Fruit fly (Drosophila melanogaster) whole organism, embryonic: ENCODE data around the gene mRpS18C.
A peak's percentile ranks its signal among the peaks of the same experiment; 100 is the strongest.

Experiments
- Atf-2 ChIP-seq: fragments of 200-800 bp; sonication (Bioruptor generic); optimal IDR thresholded peaks from 2 replicates; lab custom pipeline; 2016; ENCODE audit warnings: missing biosample characterization, missing genetic modification characterization
- B-H2 ChIP-seq: fragments of 200-800 bp; sonication (Bioruptor generic); optimal IDR thresholded peaks from 2 replicates; lab custom pipeline; 2018; ENCODE audit warnings: missing biosample characterization, mild to moderate bottlenecking, missing genetic modification characterization
- CG11093 ChIP-seq: fragments of 200-800 bp; sonication (Bioruptor generic); IDR thresholded peaks from 3 replicates; pipeline ENCODE4 v1.3.6; 2022; ENCODE audit warnings: missing biosample characterization, missing genetic modification characterization
- CG1233 ChIP-seq: fragments of 200-800 bp; sonication (Bioruptor generic); optimal IDR thresholded peaks from 4 replicates; lab custom pipeline; 2018; ENCODE audit warnings: missing biosample characterization, mild to moderate bottlenecking, missing genetic modification characterization
- CG12391 ChIP-seq: fragments of 200-800 bp; sonication (Bioruptor generic); optimal IDR thresholded peaks from 3 replicates; lab custom pipeline; 2018; ENCODE audit warnings: missing biosample characterization, mild to moderate bottlenecking, missing genetic modification characterization, moderate library complexity
- CG13296 ChIP-seq: fragments of 200-800 bp; sonication (Bioruptor generic); optimal IDR thresholded peaks from 3 replicates; lab custom pipeline; 2018; ENCODE audit warnings: missing biosample characterization, mild to moderate bottlenecking, missing genetic modification characterization
- CG1529 ChIP-seq: fragments of 200-800 bp; sonication (Bioruptor generic); optimal IDR thresholded peaks from 3 replicates; lab custom pipeline; 2018; ENCODE audit warnings: missing biosample characterization, missing genetic modification characterization
- CG1602 ChIP-seq: fragments of 200-800 bp; sonication (Bioruptor generic); optimal IDR thresholded peaks from 3 replicates; lab custom pipeline; 2016; ENCODE audit warnings: missing biosample characterization, missing genetic modification characterization
- CG1603 ChIP-seq: fragments of 200-800 bp; sonication (Bioruptor generic); optimal IDR thresholded peaks from 2 replicates; lab custom pipeline; 2019; ENCODE audit warnings: missing biosample characterization, mild to moderate bottlenecking, missing genetic modification characterization, moderate library complexity
- CG17912 ChIP-seq: fragments of 200-800 bp; sonication (Bioruptor generic); optimal IDR thresholded peaks from 2 replicates; lab custom pipeline; 2018; ENCODE audit warnings: missing biosample characterization, mild to moderate bottlenecking, missing genetic modification characterization
- CG18262 ChIP-seq: fragments of 200-800 bp; optimal IDR thresholded peaks from 3 replicates; lab custom pipeline; 2019; ENCODE audit warnings: missing biosample characterization, mild to moderate bottlenecking, missing genetic modification characterization, moderate library complexity
- CG30403 ChIP-seq: fragments of 200-800 bp; sonication (Bioruptor generic); optimal IDR thresholded peaks from 3 replicates; lab custom pipeline; 2016; ENCODE audit warnings: missing biosample characterization, missing genetic modification characterization
- CG32532 ChIP-seq: fragments of 200-800 bp; sonication (Bioruptor generic); IDR thresholded peaks from 2 replicates; pipeline ENCODE4 v1.3.6; 2022; ENCODE audit warnings: missing biosample characterization, missing genetic modification characterization
- CG32772 ChIP-seq: fragments of 200-800 bp; sonication (Bioruptor generic); IDR thresholded peaks from 2 replicates; pipeline ENCODE4 v1.3.6; 2022; ENCODE audit warnings: missing biosample characterization, missing genetic modification characterization
- CG34224 ChIP-seq: fragments of 200-800 bp; sonication (Bioruptor generic); IDR thresholded peaks from 3 replicates; pipeline ENCODE4 v1.3.6; 2022; ENCODE audit warnings: missing biosample characterization, missing genetic modification characterization; ENCODE audit not compliant: partially characterized antibody
- CG34422 ChIP-seq: fragments of 200-800 bp; sonication (Bioruptor generic); IDR thresholded peaks from 3 replicates; pipeline ENCODE4 v1.3.6; 2022; ENCODE audit warnings: missing biosample characterization, missing genetic modification characterization
- CG5180 ChIP-seq: fragments of 200-800 bp; sonication (Bioruptor generic); optimal IDR thresholded peaks from 3 replicates; lab custom pipeline; 2017; ENCODE audit warnings: missing biosample characterization, missing genetic modification characterization, mild to moderate bottlenecking, moderate library complexity, missing genetic modification reagents
- CG6272 ChIP-seq: fragments of 200-800 bp; sonication (Bioruptor generic); IDR thresholded peaks from 2 replicates; pipeline ENCODE4 v1.3.6; 2022; ENCODE audit warnings: missing biosample characterization, missing genetic modification characterization
- CG6791 ChIP-seq: fragments of 200-800 bp; sonication (Bioruptor generic); IDR thresholded peaks from 3 replicates; pipeline ENCODE4 v1.3.6; 2022; ENCODE audit warnings: missing biosample characterization, missing genetic modification characterization; ENCODE audit not compliant: partially characterized antibody
- CG7556 ChIP-seq: fragments of 200-800 bp; sonication (Bioruptor generic); optimal IDR thresholded peaks from 2 replicates; lab custom pipeline; 2017; ENCODE audit warnings: missing biosample characterization, mild to moderate bottlenecking, missing genetic modification characterization
- CG7928 ChIP-seq: fragments of 200-800 bp; sonication (Bioruptor generic); optimal IDR thresholded peaks from 2 replicates; lab custom pipeline; 2017; ENCODE audit warnings: missing biosample characterization, mild to moderate bottlenecking, missing genetic modification characterization
- CG9215 ChIP-seq: fragments of 200-800 bp; sonication (Bioruptor generic); IDR thresholded peaks from 2 replicates; pipeline ENCODE4 v1.3.6; 2022; ENCODE audit warnings: missing biosample characterization, missing genetic modification characterization
- CkIIα-i1 ChIP-seq: fragments of 200-800 bp; sonication (Bioruptor generic); IDR thresholded peaks from 2 replicates; pipeline ENCODE4 v1.3.6; 2022; ENCODE audit warnings: missing biosample characterization, missing genetic modification characterization
- D ChIP-seq, 2 experiments: fragments of 200-800 bp in 1 of 2; fragments of >200 bp in 1 of 2; sonication (Bioruptor generic) in 1 of 2; optimal IDR thresholded peaks; 2 replicates in 1 of 2; 3 replicates in 1 of 2; lab custom pipeline; 2017; ENCODE audit warnings: mild to moderate bottlenecking in 1 of 2, missing biosample characterization in 1 of 2, missing genetic modification characterization in 1 of 2, missing genetic modification reagents in 1 of 2
- D19B ChIP-seq: fragments of 200-800 bp; sonication (Bioruptor generic); optimal IDR thresholded peaks from 2 replicates; lab custom pipeline; 2017; ENCODE audit warnings: missing biosample characterization, mild to moderate bottlenecking, missing genetic modification characterization
- Fer2 ChIP-seq: fragments of 200-800 bp; sonication (Bioruptor generic); optimal IDR thresholded peaks from 2 replicates; lab custom pipeline; 2018; ENCODE audit warnings: missing biosample characterization, mild to moderate bottlenecking, missing genetic modification characterization, moderate library complexity
- Fer3 ChIP-seq: fragments of 200-800 bp; sonication (Bioruptor generic); optimal IDR thresholded peaks from 2 replicates; lab custom pipeline; 2018; ENCODE audit warnings: missing biosample characterization, mild to moderate bottlenecking, missing genetic modification characterization, moderate library complexity
- HLH4C ChIP-seq: fragments of 200-800 bp; sonication (Bioruptor generic); IDR thresholded peaks from 3 replicates; pipeline ENCODE4 v1.3.6; 2022; ENCODE audit warnings: missing biosample characterization, missing genetic modification characterization; ENCODE audit not compliant: partially characterized antibody
- HLH54F ChIP-seq: fragments of 200-800 bp; sonication (Bioruptor generic); optimal IDR thresholded peaks from 3 replicates; lab custom pipeline; 2016; ENCODE audit warnings: missing biosample characterization, missing genetic modification characterization
- Kr ChIP-seq: fragments of 200-800 bp; sonication (Bioruptor generic); optimal IDR thresholded peaks from 2 replicates; lab custom pipeline; 2017; ENCODE audit warnings: missing biosample characterization, mild to moderate bottlenecking, missing genetic modification characterization
- MBD-R2 ChIP-seq: fragments of 200-800 bp; sonication (Bioruptor generic); IDR thresholded peaks from 2 replicates; pipeline ENCODE4 v1.3.6; 2022; ENCODE audit warnings: missing biosample characterization, missing genetic modification characterization
- Oaz ChIP-seq: fragments of 200-800 bp; sonication (Bioruptor generic); IDR thresholded peaks from 2 replicates; pipeline ENCODE4 v1.3.6; 2022; ENCODE audit warnings: missing biosample characterization, missing genetic modification characterization
- Side ChIP-seq: fragments of 200-800 bp; sonication (Bioruptor generic); optimal IDR thresholded peaks from 2 replicates; lab custom pipeline; 2016; ENCODE audit warnings: missing biosample characterization, missing genetic modification characterization
- Ssrp ChIP-seq: fragments of 200-800 bp; sonication (Bioruptor generic); optimal IDR thresholded peaks from 2 replicates; lab custom pipeline; 2018; ENCODE audit warnings: missing biosample characterization, mild to moderate bottlenecking, missing genetic modification characterization, moderate library complexity
- Usf ChIP-seq: fragments of 200-800 bp; sonication (Bioruptor generic); optimal IDR thresholded peaks from 2 replicates; lab custom pipeline; 2017; ENCODE audit warnings: missing genotype, missing biosample characterization, missing genetic modification characterization
- amos ChIP-seq: fragments of 200-800 bp; sonication (Bioruptor generic); IDR thresholded peaks from 2 replicates; pipeline ENCODE4 v1.3.6; 2022; ENCODE audit warnings: missing biosample characterization, missing genetic modification characterization; ENCODE audit not compliant: partially characterized antibody
- bbx ChIP-seq: fragments of 200-800 bp; sonication (Bioruptor generic); IDR thresholded peaks from 2 replicates; pipeline ENCODE4 v1.3.6; 2022; ENCODE audit warnings: missing biosample characterization, missing genetic modification characterization; ENCODE audit not compliant: partially characterized antibody
- bowl ChIP-seq: fragments of 200-800 bp; sonication (Bioruptor generic); IDR thresholded peaks from 2 replicates; pipeline ENCODE4 v1.3.6; 2022; ENCODE audit warnings: missing biosample characterization, missing genetic modification characterization
- btn ChIP-seq: fragments of 200-800 bp; sonication (Bioruptor generic); optimal IDR thresholded peaks from 2 replicates; lab custom pipeline; 2016; ENCODE audit warnings: missing biosample characterization, missing genetic modification characterization
- esg ChIP-seq: fragments of 200-800 bp; sonication (Bioruptor generic); conservative IDR thresholded peaks from 2 replicates; pipeline ENCODE4 v1.3.6; 2022; ENCODE audit warnings: missing biosample characterization, missing genetic modification characterization
- eve ChIP-seq, 2 experiments: fragments of >200 bp; optimal IDR thresholded peaks; 2 replicates each; lab custom pipeline; 2017; ENCODE audit warnings: missing biosample characterization in 2 of 2, missing genetic modification characterization in 2 of 2
- gcm ChIP-seq: fragments of 200-800 bp; sonication (Bioruptor generic); optimal IDR thresholded peaks from 2 replicates; lab custom pipeline; 2019; ENCODE audit warnings: missing biosample characterization, mild to moderate bottlenecking, missing genetic modification characterization, moderate library complexity
- her ChIP-seq: fragments of 200-800 bp; sonication (Bioruptor generic); optimal IDR thresholded peaks from 2 replicates; lab custom pipeline; 2016; ENCODE audit warnings: missing biosample characterization, missing genetic modification characterization
- ind ChIP-seq: fragments of 200-800 bp; sonication (Bioruptor generic); optimal IDR thresholded peaks from 3 replicates; lab custom pipeline; 2016; ENCODE audit warnings: missing biosample characterization, missing genetic modification characterization
- inv ChIP-seq: fragments of 200-800 bp; sonication (Bioruptor generic); IDR thresholded peaks from 2 replicates; pipeline ENCODE4 v1.3.6; 2022; ENCODE audit warnings: missing biosample characterization, missing genetic modification characterization; ENCODE audit not compliant: partially characterized antibody
- pan ChIP-seq, 4 experiments: fragments of >200 bp in 3 of 4; fragments of 200-800 bp in 1 of 4; sonication (Bioruptor generic) in 1 of 4; optimal IDR thresholded peaks in 3 of 4; IDR thresholded peaks in 1 of 4; 2 replicates each; pipeline versions ENCODE4 v1.3.6 to Lab custom; 2017 to 2022; ENCODE audit warnings: missing biosample characterization in 2 of 4, missing genetic modification characterization in 2 of 4, mixed read lengths in 1 of 4
- pros ChIP-seq: fragments of 200-800 bp; sonication (Bioruptor generic); optimal IDR thresholded peaks from 3 replicates; lab custom pipeline; 2019; ENCODE audit warnings: missing biosample characterization, mild to moderate bottlenecking, missing genetic modification characterization, moderate library complexity
- seq ChIP-seq: fragments of 200-800 bp; sonication (Bioruptor generic); IDR thresholded peaks from 2 replicates; pipeline ENCODE4 v1.3.6; 2022; ENCODE audit warnings: missing biosample characterization, missing genetic modification characterization
- stwl ChIP-seq: fragments of 200-800 bp; sonication (Bioruptor generic); optimal IDR thresholded peaks from 3 replicates; lab custom pipeline; 2018; ENCODE audit warnings: missing biosample characterization, mild to moderate bottlenecking, missing genetic modification characterization, moderate library complexity

Gene mRpS18C

DNA sequence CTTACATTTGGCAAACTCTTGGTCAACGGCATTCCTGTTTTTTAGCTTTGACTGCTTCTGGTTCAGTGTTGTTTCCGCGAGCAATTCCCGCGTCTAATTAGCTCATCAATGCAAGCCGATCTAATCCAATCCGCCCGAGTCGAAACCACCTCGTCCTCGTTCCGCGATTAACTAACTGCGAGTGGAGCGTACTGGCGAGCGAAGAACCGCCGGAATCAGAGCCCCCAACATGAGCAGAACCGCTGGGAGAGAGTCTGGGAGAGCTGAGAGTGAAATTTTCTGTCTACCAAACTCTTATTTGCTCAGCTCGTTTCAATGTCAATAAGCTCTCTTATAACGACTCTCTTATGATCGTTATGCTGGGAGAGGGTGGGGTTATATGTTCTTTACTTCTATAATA is 26.4 kb downstream of the mRpS18C start (continued):
- TF ChIP-seq pan (optimal IDR thresholded peaks at IDR 0.05; lab: Kevin White, UChicago) (no peak), pan (GFP tag; optimal IDR thresholded peaks at IDR 0.05 in 1 of 2, IDR thresholded peaks at IDR 0.05 in 1 of 2) (peak in 1 of 2 experiments; percentile 86), D (optimal IDR thresholded peaks at IDR 0.05; lab: Kevin White, UChicago) (no peak), D (GFP tag; optimal IDR thresholded peaks at IDR 0.05; lab: Kevin White, UChicago) (peak; percentile 75), B-H2 (GFP tag; lab: Kevin White, UChicago) (peak; percentile 16), Fer3 (peak; percentile 83), HLH4C (GFP tag; lab: Robert Waterston, UW) (no peak), esg (GFP tag; lab: Robert Waterston, UW) (no peak), eve (GFP tag; optimal IDR thresholded peaks at IDR 0.05; lab: Kevin White, UChicago) (no peak), Atf-2 (peak; percentile 73), Kr (GFP tag; lab: Kevin White, UChicago) (no peak), CG7928 (GFP tag; lab: Kevin White, UChicago) (peak; percentile 36), CG7556 (GFP tag; lab: Kevin White, UChicago) (peak; percentile 57), CG34422 (GFP tag; lab: Robert Waterston, UW) (peak; percentile 68; the same call in 1 of the 3 replicates), CG1529 (GFP tag; lab: Kevin White, UChicago) (peak; percentile 69), amos (no peak; the same call in 1 of the 2 replicates), CG5180 (GFP tag; lab: Kevin White, UChicago) (peak; percentile 26), CG13296 (GFP tag; lab: Kevin White, UChicago) (peak; percentile 79), bbx (GFP tag; lab: Robert Waterston, UW) (no peak), Usf (GFP tag; lab: Kevin White, UChicago) (no peak), CG6272 (GFP tag; lab: Robert Waterston, UW) (no peak), HLH54F (peak; percentile 37), Ssrp (tag; lab: Kevin White, UChicago) (no peak), CG32532 (GFP tag; lab: Robert Waterston, UW) (peak; percentile 86), CG1602 (GFP tag; lab: Kevin White, UChicago) (peak; percentile 69), CG18262 (no peak), Fer2 (peak; percentile 17), CG11093 (GFP tag; lab: Robert Waterston, UW) (peak; percentile 69; the same call in 1 of the 3 replicates), stwl (tag; lab: Kevin White, UChicago) (no peak), MBD-R2 (GFP tag; lab: Robert Waterston, UW) (peak; percentile 67; the same call in 1 of the 2 replicates), Side (GFP tag; lab: Kevin White, UChicago) (peak; percentile 82), D19B (GFP tag; lab: Kevin White, UChicago) (no peak), inv (no peak), CG1233 (GFP tag; lab: Kevin White, UChicago) (peak; percentile 85), CG9215 (GFP tag; lab: Robert Waterston, UW) (no peak), CG6791 (GFP tag; lab: Robert Waterston, UW) (no peak), CkIIα-i1 (GFP tag; lab: Robert Waterston, UW) (peak; percentile 66; the same call in 1 of the 2 replicates), ind (GFP tag; lab: Kevin White, UChicago) (no peak), CG30403 (no peak), bowl (no peak), seq (GFP tag; lab: Robert Waterston, UW) (peak; percentile 90), CG17912 (peak; percentile 30), Oaz (no peak), CG12391 (tag; lab: Kevin White, UChicago) (no peak), btn (GFP tag; lab: Kevin White, UChicago) (peak; percentile 74), gcm (GFP tag; lab: Kevin White, UChicago) (peak; percentile 55), CG1603 (tag; lab: Kevin White, UChicago) (peak; percentile 59), her (GFP tag; lab: Kevin White, UChicago) (peak; percentile 79), pros (no peak), CG32772 (GFP tag; lab: Robert Waterston, UW) (peak; percentile 31; the same call in 1 of the 2 replicates), CG34224 (GFP tag; lab: Robert Waterston, UW) (peak; percentile 52; the same call in 1 of the 3 replicates)
